Worm (Caenorhabditis elegans): ENCODE results near the gene C25E10.17.

DNA sequence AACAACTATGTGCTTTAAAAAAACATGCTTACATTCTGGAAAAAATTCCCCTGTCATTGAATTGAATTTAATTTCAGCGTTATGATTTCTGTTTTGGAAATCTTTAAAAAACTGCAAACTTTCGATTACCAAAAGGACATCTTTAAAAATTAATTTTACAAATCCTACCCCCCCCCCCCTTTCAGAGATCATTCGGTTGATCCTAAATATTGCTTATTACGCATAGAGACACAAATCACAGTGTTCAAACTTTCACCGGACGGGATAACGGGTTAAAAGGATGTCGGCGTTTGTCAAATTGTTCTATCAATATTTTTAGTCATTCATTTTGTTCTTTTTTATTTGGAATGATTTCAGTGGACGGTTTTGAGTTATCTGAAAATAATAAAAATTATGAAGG, 14.1 kb downstream of the C25E10.17 start, which contains the start of gene C25E10.4:
- no peak for TF ChIP-seq klf-2 (GFP tag; conservative IDR thresholded peaks at IDR 0.05)
- TF ChIP-seq med-1 (GFP tag; optimal IDR thresholded peaks at IDR 0.05; ENCODE audit: insufficient read depth) = no peak

Data from whole organism, midembryonic.